Worm (Caenorhabditis elegans): ENCODE data around the gene W04H10.1.
"Not testable (repeated sequence)": the region's sequence is repeated elsewhere in the genome, so short reads cannot be mapped to it uniquely, and the experiment has no call there.

ce11 chrII:593221-593620 is 15.6 kb upstream of the W04H10.1 start, which contains the start of gene W08F4.1:
- TF ChIP-seq nhr-11, zag-1, lin-11, nhr-6, ZK546.5, aly-2, elt-1, snpc-4, peb-1, crh-2, nhr-12, fos-1 (tag; optimal IDR thresholded peaks at IDR 0.05): not testable (repeated sequence)
